Fruit fly (Drosophila melanogaster) whole organism, embryonic: ENCODE results near the gene Rpp14b.

Experiments used
- Adf1 ChIP-seq: fragments of 200-800 bp; sonication (Bioruptor generic); IDR thresholded peaks from 2 replicates; pipeline ENCODE4 v1.3.6; 2022; ENCODE audit warnings: missing biosample characterization, missing genetic modification characterization
- Aef1 ChIP-seq: fragments of 200-800 bp; sonication (Bioruptor generic); IDR thresholded peaks from 3 replicates; pipeline ENCODE4 v1.3.6; 2022; ENCODE audit warnings: missing biosample characterization, missing genetic modification characterization
- Asciz ChIP-seq: fragments of 200-800 bp; sonication (Bioruptor generic); optimal IDR thresholded peaks from 2 replicates; lab custom pipeline; 2017; ENCODE audit warnings: missing biosample characterization, mild to moderate bottlenecking, missing genetic modification characterization, missing genetic modification reagents
- Atf3 ChIP-seq: fragments of 200-800 bp; sonication (Bioruptor generic); optimal IDR thresholded peaks from 3 replicates; lab custom pipeline; 2016; ENCODE audit warnings: missing biosample characterization, missing genetic modification characterization
- CG10462 ChIP-seq: fragments of 200-800 bp; sonication (Bioruptor generic); optimal IDR thresholded peaks from 2 replicates; lab custom pipeline; 2016; ENCODE audit warnings: missing biosample characterization, missing genetic modification characterization
- CG10654 ChIP-seq: fragments of 200-800 bp; sonication (Bioruptor generic); optimal IDR thresholded peaks from 2 replicates; lab custom pipeline; 2016; ENCODE audit warnings: missing biosample characterization, missing genetic modification characterization
- CG11247 ChIP-seq: fragments of 200-800 bp; sonication (Bioruptor generic); IDR thresholded peaks from 2 replicates; pipeline ENCODE4 v1.3.6; 2022; ENCODE audit warnings: missing biosample characterization, missing genetic modification characterization
- CG11560 ChIP-seq: fragments of 200-800 bp; sonication (Bioruptor generic); IDR thresholded peaks from 3 replicates; pipeline ENCODE4 v1.3.6; 2022; ENCODE audit warnings: missing biosample characterization, missing genetic modification characterization
- CG11723 ChIP-seq: fragments of 200-800 bp; sonication (Bioruptor generic); optimal IDR thresholded peaks from 2 replicates; lab custom pipeline; 2017; ENCODE audit warnings: missing biosample characterization, mild to moderate bottlenecking, missing genetic modification characterization
- CG12391 ChIP-seq: fragments of 200-800 bp; sonication (Bioruptor generic); optimal IDR thresholded peaks from 3 replicates; lab custom pipeline; 2018; ENCODE audit warnings: missing biosample characterization, mild to moderate bottlenecking, missing genetic modification characterization, moderate library complexity
- CG15479 ChIP-seq: fragments of 200-800 bp; sonication (Bioruptor generic); optimal IDR thresholded peaks from 3 replicates; lab custom pipeline; 2019; ENCODE audit warnings: missing biosample characterization, mild to moderate bottlenecking, missing genetic modification characterization, moderate library complexity
- CG15514 ChIP-seq: fragments of 200-800 bp; sonication (Bioruptor generic); optimal IDR thresholded peaks from 3 replicates; lab custom pipeline; 2017; ENCODE audit warnings: missing biosample characterization, missing genetic modification characterization, mild to moderate bottlenecking, moderate library complexity, missing genetic modification reagents
- CG18262 ChIP-seq: fragments of 200-800 bp; optimal IDR thresholded peaks from 3 replicates; lab custom pipeline; 2019; ENCODE audit warnings: missing biosample characterization, mild to moderate bottlenecking, missing genetic modification characterization, moderate library complexity
- CG34376 ChIP-seq: fragments of 200-800 bp; sonication (Bioruptor generic); optimal IDR thresholded peaks from 2 replicates; lab custom pipeline; 2018; ENCODE audit warnings: missing biosample characterization, mild to moderate bottlenecking, missing genetic modification characterization
- CG6175 ChIP-seq: fragments of 200-800 bp; sonication (Bioruptor generic); IDR thresholded peaks from 3 replicates; pipeline ENCODE4 v1.3.6; 2022; ENCODE audit warnings: missing biosample characterization, missing genetic modification characterization
- CG7372 ChIP-seq: fragments of 200-800 bp; sonication (Bioruptor generic); IDR thresholded peaks from 2 replicates; pipeline ENCODE4 v1.3.6; 2022; ENCODE audit warnings: missing biosample characterization, missing genetic modification characterization
- CkIIα-i1 ChIP-seq: fragments of 200-800 bp; sonication (Bioruptor generic); IDR thresholded peaks from 2 replicates; pipeline ENCODE4 v1.3.6; 2022; ENCODE audit warnings: missing biosample characterization, missing genetic modification characterization
- D19B ChIP-seq: fragments of 200-800 bp; sonication (Bioruptor generic); optimal IDR thresholded peaks from 2 replicates; lab custom pipeline; 2017; ENCODE audit warnings: missing biosample characterization, mild to moderate bottlenecking, missing genetic modification characterization
- Ets97D ChIP-seq: fragments of 200-800 bp; sonication (Bioruptor generic); optimal IDR thresholded peaks from 3 replicates; lab custom pipeline; 2016; ENCODE audit warnings: missing biosample characterization, missing genetic modification characterization
- Hr51 ChIP-seq, 2 experiments: fragments of 200-800 bp; sonication (Bioruptor generic); optimal IDR thresholded peaks; 2 replicates in 1 of 2; 3 replicates in 1 of 2; lab custom pipeline; 2016 to 2018; ENCODE audit warnings: missing biosample characterization in 2 of 2, missing genetic modification characterization in 2 of 2, mild to moderate bottlenecking in 1 of 2, moderate library complexity in 1 of 2
- MBD-R2 ChIP-seq: fragments of 200-800 bp; sonication (Bioruptor generic); IDR thresholded peaks from 2 replicates; pipeline ENCODE4 v1.3.6; 2022; ENCODE audit warnings: missing biosample characterization, missing genetic modification characterization
- Six4 ChIP-seq: fragments of 200-800 bp; sonication (Bioruptor generic); optimal IDR thresholded peaks from 2 replicates; lab custom pipeline; 2016; ENCODE audit warnings: missing biosample characterization, missing genetic modification characterization
- YL-1 ChIP-seq: fragments of 200-800 bp; sonication (Bioruptor generic); optimal IDR thresholded peaks from 3 replicates; lab custom pipeline; 2017; ENCODE audit warnings: missing biosample characterization, mild to moderate bottlenecking, missing genetic modification characterization
- amos ChIP-seq: fragments of 200-800 bp; sonication (Bioruptor generic); IDR thresholded peaks from 2 replicates; pipeline ENCODE4 v1.3.6; 2022; ENCODE audit warnings: missing biosample characterization, missing genetic modification characterization; ENCODE audit not compliant: partially characterized antibody
- cas ChIP-seq: fragments of 200-800 bp; sonication (Bioruptor generic); IDR thresholded peaks from 2 replicates; pipeline ENCODE4 v1.3.6; 2022; ENCODE audit warnings: missing biosample characterization, missing genetic modification characterization
- crp ChIP-seq, 2 experiments: fragments of 200-800 bp; sonication (Bioruptor generic); optimal IDR thresholded peaks; 2 replicates in 1 of 2; 3 replicates in 1 of 2; lab custom pipeline; 2017; ENCODE audit warnings: missing biosample characterization in 2 of 2, missing genetic modification characterization in 2 of 2, mild to moderate bottlenecking in 1 of 2, moderate library complexity in 1 of 2
- da ChIP-seq: fragments of 200-800 bp; sonication (Bioruptor generic); optimal IDR thresholded peaks from 2 replicates; lab custom pipeline; 2016; ENCODE audit warnings: missing biosample characterization, missing genetic modification characterization
- dm ChIP-seq: fragments of 200-800 bp; sonication (Bioruptor generic); optimal IDR thresholded peaks from 3 replicates; lab custom pipeline; 2016; ENCODE audit warnings: missing biosample characterization, missing genetic modification characterization
- dysf ChIP-seq: fragments of 200-800 bp; sonication (Bioruptor generic); IDR thresholded peaks from 3 replicates; pipeline ENCODE4 v1.3.6; 2022; ENCODE audit warnings: missing biosample characterization, missing genetic modification characterization
- eve ChIP-seq, 2 experiments: fragments of >200 bp; optimal IDR thresholded peaks; 2 replicates each; lab custom pipeline; 2017; ENCODE audit warnings: missing biosample characterization in 2 of 2, missing genetic modification characterization in 2 of 2
- fd64A ChIP-seq: fragments of 200-800 bp; sonication (Bioruptor generic); optimal IDR thresholded peaks from 3 replicates; lab custom pipeline; 2018; ENCODE audit warnings: missing biosample characterization, mild to moderate bottlenecking, missing genetic modification characterization
- hbn ChIP-seq: fragments of 200-800 bp; sonication (Bioruptor generic); IDR thresholded peaks from 2 replicates; pipeline ENCODE4 v1.3.6; 2022; ENCODE audit warnings: missing biosample characterization, missing genetic modification characterization; ENCODE audit not compliant: partially characterized antibody
- hkb ChIP-seq, 2 experiments: fragments of 200-800 bp in 1 of 2; fragments of >200 bp in 1 of 2; sonication (Bioruptor generic) in 1 of 2; IDR thresholded peaks in 1 of 2; optimal IDR thresholded peaks in 1 of 2; 2 replicates each; pipeline versions ENCODE4 v1.3.6 to Lab custom; 2017 to 2022; ENCODE audit warnings: missing biosample characterization in 1 of 2, missing genetic modification characterization in 1 of 2
- inv ChIP-seq: fragments of 200-800 bp; sonication (Bioruptor generic); IDR thresholded peaks from 2 replicates; pipeline ENCODE4 v1.3.6; 2022; ENCODE audit warnings: missing biosample characterization, missing genetic modification characterization; ENCODE audit not compliant: partially characterized antibody
- jigr1 ChIP-seq: fragments of 200-800 bp; sonication (Bioruptor generic); IDR thresholded peaks from 3 replicates; pipeline ENCODE4 v1.3.6; 2022; ENCODE audit warnings: missing biosample characterization, missing genetic modification characterization
- lilli ChIP-seq: fragments of 200-800 bp; sonication (Bioruptor generic); optimal IDR thresholded peaks from 3 replicates; lab custom pipeline; 2016; ENCODE audit warnings: missing biosample characterization, missing genetic modification characterization
- mirr ChIP-seq: fragments of 200-800 bp; sonication (Bioruptor generic); optimal IDR thresholded peaks from 3 replicates; lab custom pipeline; 2018; ENCODE audit warnings: missing biosample characterization, mild to moderate bottlenecking, missing genetic modification characterization
- nau ChIP-seq: fragments of 200-800 bp; sonication (Bioruptor generic); optimal IDR thresholded peaks from 3 replicates; lab custom pipeline; 2017; ENCODE audit warnings: missing biosample characterization, mild to moderate bottlenecking, missing genetic modification characterization, missing genetic modification reagents
- nmo ChIP-seq: fragments of 200-800 bp; sonication (Bioruptor generic); optimal IDR thresholded peaks from 2 replicates; lab custom pipeline; 2018; ENCODE audit warnings: missing biosample characterization, mild to moderate bottlenecking, missing genetic modification characterization, moderate library complexity
- nom ChIP-seq: fragments of 200-800 bp; sonication (Bioruptor generic); optimal IDR thresholded peaks from 2 replicates; lab custom pipeline; 2017; ENCODE audit warnings: missing biosample characterization, missing genetic modification characterization, mild to moderate bottlenecking, moderate library complexity, missing genetic modification reagents
- pb ChIP-seq: fragments of 200-800 bp; sonication (Bioruptor generic); optimal IDR thresholded peaks from 3 replicates; lab custom pipeline; 2016; ENCODE audit warnings: missing biosample characterization, missing genetic modification characterization
- sc ChIP-seq, 3 experiments: fragments of >200 bp in 2 of 3; fragments of 200-800 bp in 1 of 3; sonication (Bioruptor generic) in 1 of 3; optimal IDR thresholded peaks; 2 replicates in 2 of 3; 3 replicates in 1 of 3; lab custom pipeline; 2017; ENCODE audit warnings: mild to moderate bottlenecking in 1 of 3, missing biosample characterization in 1 of 3, missing genetic modification characterization in 1 of 3, missing genetic modification reagents in 1 of 3
- seq ChIP-seq: fragments of 200-800 bp; sonication (Bioruptor generic); IDR thresholded peaks from 2 replicates; pipeline ENCODE4 v1.3.6; 2022; ENCODE audit warnings: missing biosample characterization, missing genetic modification characterization
- so ChIP-seq: fragments of 200-800 bp; sonication (Bioruptor generic); IDR thresholded peaks from 3 replicates; pipeline ENCODE4 v1.3.6; 2022; ENCODE audit warnings: missing biosample characterization, missing genetic modification characterization
- sqz ChIP-seq: fragments of 200-800 bp; sonication (Bioruptor generic); optimal IDR thresholded peaks from 3 replicates; lab custom pipeline; 2018; ENCODE audit warnings: missing biosample characterization, mild to moderate bottlenecking, missing genetic modification characterization
- usp ChIP-seq: fragments of >200 bp; optimal IDR thresholded peaks from 2 replicates; lab custom pipeline; 2017; ENCODE audit warnings: missing biosample characterization, missing genetic modification characterization
- wor ChIP-seq: fragments of 200-800 bp; sonication (Bioruptor generic); IDR thresholded peaks from 2 replicates; pipeline ENCODE4 v1.3.6; 2022; ENCODE audit warnings: missing biosample characterization, missing genetic modification characterization
- yki ChIP-seq: fragments of >200 bp; optimal IDR thresholded peaks from 3 replicates; lab custom pipeline; 2018
- zen2 ChIP-seq: fragments of 200-800 bp; sonication (Bioruptor generic); IDR thresholded peaks from 3 replicates; pipeline ENCODE4 v1.3.6; 2022; ENCODE audit warnings: missing biosample characterization, missing genetic modification characterization; ENCODE audit not compliant: partially characterized antibody

The Rpp14b gene

dm6 chr3R:30014977-30015514, 40.7 kb upstream of the Rpp14b start, which contains the start of gene CG7920 (continued):
- TF ChIP-seq usp: no peak
- TF ChIP-seq CG15514 (GFP tag; lab: Kevin White, UChicago): peak; percentile 98
- TF ChIP-seq fd64A (GFP tag; lab: Kevin White, UChicago): no peak
- TF ChIP-seq dysf (GFP tag; lab: Robert Waterston, UW): no peak; the same call in 2 of the 3 replicates
- TF ChIP-seq CG34376 (GFP tag; lab: Kevin White, UChicago): peak; percentile 77
- peak; percentile 54; the same call in 1 of the 2 replicates for TF ChIP-seq hbn (GFP tag; lab: Robert Waterston, UW)
- TF ChIP-seq CG10462 (GFP tag; lab: Kevin White, UChicago): no peak
- TF ChIP-seq nom: peak; percentile 77
- no peak for TF ChIP-seq sc (optimal IDR thresholded peaks at IDR 0.05; lab: Kevin White, UChicago)
- no peak for TF ChIP-seq sc (GFP tag; optimal IDR thresholded peaks at IDR 0.05; lab: Kevin White, UChicago)
- TF ChIP-seq CG18262 (tag; lab: Kevin White, UChicago): peak; percentile 51
- TF ChIP-seq CG15479 (GFP tag; lab: Kevin White, UChicago): no peak
- TF ChIP-seq wor: no peak
- no peak; the same call in 1 of the 2 replicates for TF ChIP-seq Adf1
- TF ChIP-seq lilli (GFP tag; lab: Kevin White, UChicago): peak; percentile 22
- no peak for TF ChIP-seq Hr51 (GFP tag; optimal IDR thresholded peaks at IDR 0.05; lab: Kevin White, UChicago)
- no peak for TF ChIP-seq CG12391 (tag; lab: Kevin White, UChicago)
- TF ChIP-seq cas: no peak
- peak; percentile 81 for TF ChIP-seq amos (GFP tag; lab: Robert Waterston, UW)
- peak; percentile 29; the same call in 1 of the 2 replicates for TF ChIP-seq MBD-R2 (GFP tag; lab: Robert Waterston, UW)
- no peak for TF ChIP-seq eve (GFP tag; optimal IDR thresholded peaks at IDR 0.05; lab: Kevin White, UChicago)
- TF ChIP-seq sqz (GFP tag; lab: Kevin White, UChicago): no peak
- TF ChIP-seq Aef1 (GFP tag; lab: Robert Waterston, UW): no peak
- no peak for TF ChIP-seq pb (GFP tag; lab: Kevin White, UChicago)
- no peak for TF ChIP-seq yki
- TF ChIP-seq so (GFP tag; lab: Robert Waterston, UW): no peak
- peak; percentile 41 for TF ChIP-seq dm (GFP tag; lab: Kevin White, UChicago)
- TF ChIP-seq CG11560 (tag; lab: Robert Waterston, UW): no peak
- 0 out of 3 replicates have a peak, but pooled peaks have one; percentile 15 for TF ChIP-seq CG6175 (GFP tag; lab: Robert Waterston, UW)
- TF ChIP-seq D19B (GFP tag; lab: Kevin White, UChicago): no peak
- no peak for TF ChIP-seq seq (GFP tag; lab: Robert Waterston, UW)
- TF ChIP-seq mirr (GFP tag; lab: Kevin White, UChicago): peak; percentile 1
- TF ChIP-seq crp (GFP tag; optimal IDR thresholded peaks at IDR 0.05; lab: Kevin White, UChicago): peak in 1 of 2 experiments; percentile 55
- peak; percentile 12 for TF ChIP-seq nau (GFP tag; lab: Kevin White, UChicago)
- TF ChIP-seq da: no peak
- no peak for TF ChIP-seq CG11723 (GFP tag; lab: Kevin White, UChicago)
- no peak for TF ChIP-seq CG10654
- TF ChIP-seq Atf3 (GFP tag; lab: Kevin White, UChicago): no peak
- TF ChIP-seq Ets97D (GFP tag; lab: Kevin White, UChicago): no peak
- TF ChIP-seq CkIIα-i1 (GFP tag; lab: Robert Waterston, UW): no peak
- TF ChIP-seq CG7372 (GFP tag; lab: Robert Waterston, UW): no peak
- TF ChIP-seq inv (GFP tag; lab: Robert Waterston, UW): peak; percentile 46; the same call in 1 of the 2 replicates
- TF ChIP-seq Six4 (GFP tag; lab: Kevin White, UChicago): no peak
- no peak for TF ChIP-seq hkb (optimal IDR thresholded peaks at IDR 0.05; lab: Kevin White, UChicago)
- peak; percentile 33 for TF ChIP-seq hkb (GFP tag; IDR thresholded peaks at IDR 0.05; lab: Robert Waterston, UW)
- peak; percentile 44; the same call in 1 of the 3 replicates for TF ChIP-seq zen2 (GFP tag; lab: Robert Waterston, UW)
- TF ChIP-seq jigr1 (GFP tag; lab: Robert Waterston, UW): no peak
- TF ChIP-seq YL-1 (GFP tag; lab: Kevin White, UChicago): peak; percentile 55
- TF ChIP-seq Asciz: no peak
- 0 out of 2 replicates have a peak, but pooled peaks have one; percentile 6 for TF ChIP-seq CG11247 (GFP tag; lab: Robert Waterston, UW)
- TF ChIP-seq nmo (GFP tag; lab: Kevin White, UChicago): peak; percentile 1
